Fruit fly (Drosophila melanogaster): ENCODE measurements around the gene Rhau.

- no peak for TF ChIP-seq CG4328 (GFP tag; optimal IDR thresholded peaks at IDR 0.05)
- TF ChIP-seq HLH4C (GFP tag; IDR thresholded peaks at IDR 0.05; ENCODE audit: partially characterized antibody) = no peak
Measured at dm6 chr2L:20733025-20733424, 24.8 kb downstream of the Rhau start.

All from whole organism, embryonic.